Worm (Caenorhabditis elegans): ENCODE results near the gene F53G2.12.

ce11 chrII:2435566-2435965 is 43.3 kb downstream of the F53G2.12 start:
- TF ChIP-seq unc-39 (tag; optimal IDR thresholded peaks at IDR 0.05) (no peak), ces-1 (GFP tag; optimal IDR thresholded peaks at IDR 0.05) (no peak), hlh-1 (tag; optimal IDR thresholded peaks at IDR 0.05) (no peak), ztf-11 (tag; optimal IDR thresholded peaks at IDR 0.05) (no peak), elt-1 (tag; optimal IDR thresholded peaks at IDR 0.05; ENCODE audit: borderline replicate concordance, insufficient read depth) (no peak), sptf-1 (tag; optimal IDR thresholded peaks at IDR 0.05) (no peak), bed-3 (GFP tag; optimal IDR thresholded peaks at IDR 0.05) (no peak), mab-5 (tag; optimal IDR thresholded peaks at IDR 0.05) (no peak)
